Worm (Caenorhabditis elegans) whole organism, late embryonic: ENCODE measurements around the gene K06H7.1.
A peak's percentile ranks its signal among the peaks of the same experiment; 100 is the strongest.

Experiments
- T23F11.4 ChIP-seq: fragments of 200-800 bp; sonication (Bioruptor generic); optimal IDR thresholded peaks from 2 replicates; lab custom pipeline; 2018; ENCODE audit warnings: mild to moderate bottlenecking, missing genetic modification characterization, missing compliant biosample characterization
- ceh-19 ChIP-seq: fragments of 200-800 bp; sonication (Bioruptor generic); optimal IDR thresholded peaks from 2 replicates; lab custom pipeline; 2018; ENCODE audit warnings: mild to moderate bottlenecking, missing genetic modification characterization, missing compliant biosample characterization
- elt-2 ChIP-seq: sonication (generic microtip); optimal IDR thresholded peaks from 2 replicates; lab custom pipeline; 2016; ENCODE audit warnings: missing genetic modification reagents, missing genetic modification characterization, missing compliant biosample characterization
- elt-4 ChIP-seq: sonication (generic microtip); optimal IDR thresholded peaks from 2 replicates; lab custom pipeline; 2016; ENCODE audit warnings: missing genetic modification characterization, missing compliant biosample characterization
- lin-11 ChIP-seq: fragments of 200-800 bp; sonication (Bioruptor generic); optimal IDR thresholded peaks from 2 replicates; lab custom pipeline; 2018; ENCODE audit warnings: mild to moderate bottlenecking, missing genetic modification characterization, missing compliant biosample characterization
- pha-4 ChIP-seq: fragments of 150-350 bp; optimal IDR thresholded peaks from 2 replicates; lab custom pipeline; 2018; ENCODE audit warnings: missing biosample characterization, missing genetic modification reagents, missing genetic modification characterization
- ref-2 ChIP-seq: sonication (generic microtip); optimal IDR thresholded peaks from 2 replicates; lab custom pipeline; 2016; ENCODE audit warnings: missing genetic modification characterization, missing compliant biosample characterization
- sox-2 ChIP-seq: fragments of 200-800 bp; sonication (Bioruptor generic); IDR thresholded peaks from 2 replicates; pipeline ENCODE4 v1.3.6; 2022; ENCODE audit warnings: missing genetic modification reagents, missing genetic modification characterization, missing compliant biosample characterization
- sox-4 ChIP-seq: sonication (generic microtip); optimal IDR thresholded peaks from 2 replicates; lab custom pipeline; 2017; ENCODE audit warnings: mild to moderate bottlenecking, missing genetic modification characterization, inconsistent platforms, missing compliant biosample characterization

- TF ChIP-seq sox-2 (GFP tag; lab: Robert Waterston, UW), result no peak
- TF ChIP-seq T23F11.4 (GFP tag; lab: Kevin White, UChicago), result no peak
- TF ChIP-seq lin-11 (tag; lab: Kevin White, UChicago), result no peak
- no peak for TF ChIP-seq elt-4 (tag; lab: Kevin White, UChicago)
- no peak for TF ChIP-seq sox-4 (tag; lab: Kevin White, UChicago)
- no peak for TF ChIP-seq pha-4
- no peak for TF ChIP-seq ceh-19 (GFP tag; lab: Kevin White, UChicago)
- no peak for TF ChIP-seq ref-2
- TF ChIP-seq elt-2 (tag; lab: Kevin White, UChicago), result peak; percentile 18
These were observed 26.1 kb downstream of the K06H7.1 start for ce11 chrIII:8125234-8125633.
